Fruit fly (Drosophila melanogaster): ENCODE results near the gene Sytalpha.
A peak's percentile ranks its signal among the peaks of the same experiment; 100 is the strongest.

The Sytalpha gene

DNA sequence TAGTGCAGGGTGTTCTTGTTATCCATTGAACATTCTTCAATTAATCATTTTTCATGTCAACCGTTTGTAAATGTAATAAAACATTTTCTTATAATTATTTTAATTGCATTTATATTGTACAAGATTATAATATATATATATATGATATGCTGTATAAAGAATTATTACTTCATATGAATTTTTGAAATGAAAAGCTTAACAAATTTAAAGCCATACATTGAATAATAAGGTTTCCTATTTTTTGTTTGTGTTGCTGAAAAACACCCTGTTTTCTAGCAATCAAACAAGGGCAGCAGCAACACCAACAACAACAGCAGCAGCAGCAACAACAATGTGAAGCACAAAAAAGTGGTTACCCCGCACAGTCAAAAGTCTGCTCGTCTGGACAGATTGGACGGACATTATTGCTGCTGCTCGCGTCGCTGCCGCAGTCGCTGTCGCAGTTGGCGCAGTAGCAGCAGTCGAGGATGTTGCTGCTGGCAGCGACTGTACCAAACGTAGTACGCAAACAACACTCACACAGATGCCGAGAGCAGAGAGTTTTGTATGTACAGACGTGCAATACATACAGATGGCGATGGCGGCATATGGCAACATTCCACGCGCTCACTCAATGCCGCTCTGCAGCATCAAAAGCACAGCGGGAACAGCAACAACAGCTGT is 33.8 kb upstream of the Sytalpha start (continued):
- TF ChIP-seq CG3281 (GFP tag; optimal IDR thresholded peaks at IDR 0.05) (peak; percentile 49), Lhr (GFP tag; optimal IDR thresholded peaks at IDR 0.05) (no peak), stwl (tag; optimal IDR thresholded peaks at IDR 0.05) (no peak), pfk (GFP tag; optimal IDR thresholded peaks at IDR 0.05) (no peak), CG18599 (GFP tag; optimal IDR thresholded peaks at IDR 0.05) (peak; percentile 77), ems (GFP tag; optimal IDR thresholded peaks at IDR 0.05) (no peak), MBD-R2 (GFP tag; IDR thresholded peaks at IDR 0.05) (no peak), pnt (GFP tag; optimal IDR thresholded peaks at IDR 0.05) (no peak), Meics (GFP tag; optimal IDR thresholded peaks at IDR 0.05) (peak; percentile 71), Dbx (GFP tag; IDR thresholded peaks at IDR 0.05) (0 out of 3 replicates have a peak, but pooled peaks have one; percentile 13), CG2120 (GFP tag; optimal IDR thresholded peaks at IDR 0.05) (no peak), CG18011 (GFP tag; optimal IDR thresholded peaks at IDR 0.05) (no peak), CG2875 (GFP tag; optimal IDR thresholded peaks at IDR 0.05) (no peak), CG12219 (GFP tag; optimal IDR thresholded peaks at IDR 0.05) (no peak), dati (GFP tag; IDR thresholded peaks at IDR 0.05) (no peak), dimm (GFP tag; IDR thresholded peaks at IDR 0.05) (no peak), tap (tag; optimal IDR thresholded peaks at IDR 0.05) (no peak), ac (GFP tag; optimal IDR thresholded peaks at IDR 0.05) (no peak), CG16815 (GFP tag; optimal IDR thresholded peaks at IDR 0.05) (no peak), caup (GFP tag; optimal IDR thresholded peaks at IDR 0.05; ENCODE audit: severe bottlenecking) (peak; percentile 19), gro (GFP tag; optimal IDR thresholded peaks at IDR 0.05) (no peak), CG10274 (GFP tag; optimal IDR thresholded peaks at IDR 0.05) (no peak), CG34422 (GFP tag; IDR thresholded peaks at IDR 0.05) (no peak), Hr39 (optimal IDR thresholded peaks at IDR 0.05) (no peak), sr (GFP tag; IDR thresholded peaks at IDR 0.05) (no peak), CG1024 (GFP tag; IDR thresholded peaks at IDR 0.05) (no peak), Jarid2 (GFP tag; optimal IDR thresholded peaks at IDR 0.05) (no peak), Fer1 (GFP tag; optimal IDR thresholded peaks at IDR 0.05) (peak; percentile 56), Doc2 (GFP tag; IDR thresholded peaks at IDR 0.05) (no peak), Dek (tag; optimal IDR thresholded peaks at IDR 0.05) (peak; percentile 30), CG15073 (GFP tag; optimal IDR thresholded peaks at IDR 0.05) (no peak), Awh (GFP tag; IDR thresholded peaks at IDR 0.05) (no peak), CG17912 (GFP tag; optimal IDR thresholded peaks at IDR 0.05) (no peak), CG17359 (tag; optimal IDR thresholded peaks at IDR 0.05) (peak; percentile 43), B-H2 (GFP tag; optimal IDR thresholded peaks at IDR 0.05) (peak; percentile 12), Trl (optimal IDR thresholded peaks at IDR 0.05) (no peak), Trl (GFP tag; optimal IDR thresholded peaks at IDR 0.05) (no peak), CG6683 (GFP tag; optimal IDR thresholded peaks at IDR 0.05) (no peak), sob (GFP tag; IDR thresholded peaks at IDR 0.05) (no peak), CG12744 (GFP tag; optimal IDR thresholded peaks at IDR 0.05) (no peak), lola (GFP tag; optimal IDR thresholded peaks at IDR 0.05) (no peak), Dfd (GFP tag; optimal IDR thresholded peaks at IDR 0.05) (no peak), NC2α (GFP tag; optimal IDR thresholded peaks at IDR 0.05) (no peak), shn (GFP tag; optimal IDR thresholded peaks at IDR 0.05) (no peak), Atf-2 (GFP tag; optimal IDR thresholded peaks at IDR 0.05) (no peak), Chrac-16 (GFP tag; optimal IDR thresholded peaks at IDR 0.05) (no peak), CG13123 (GFP tag; optimal IDR thresholded peaks at IDR 0.05) (no peak), Bgb (GFP tag; IDR thresholded peaks at IDR 0.05; ENCODE audit: partially characterized antibody) (no peak), Deaf1 (tag; optimal IDR thresholded peaks at IDR 0.05) (peak; percentile 50), CG12104 (GFP tag; optimal IDR thresholded peaks at IDR 0.05) (no peak), Ssrp (tag; optimal IDR thresholded peaks at IDR 0.05) (no peak)

All from whole organism, embryonic.